Fruit fly (Drosophila melanogaster): Measurements from ENCODE around the gene CG14720.

CG14720 gene

dm6 chr3R:11678016-11678415 is 33.5 kb upstream of the CG14720 start, which contains the start of gene CG18476 (continued):
- TF ChIP-seq cyc (GFP tag; optimal IDR thresholded peaks at IDR 0.05): peak; percentile 91
- TF ChIP-seq CG11294 (GFP tag; IDR thresholded peaks at IDR 0.05): peak; percentile 91
- TF ChIP-seq Eip78C (GFP tag): peak; percentile 99
- peak; percentile 75 for TF ChIP-seq CG8319 (GFP tag; optimal IDR thresholded peaks at IDR 0.05)
- no peak for TF ChIP-seq Sox102F (GFP tag; optimal IDR thresholded peaks at IDR 0.05)
- peak; percentile 96 for TF ChIP-seq svp (GFP tag)
- TF ChIP-seq CG4318 (GFP tag; optimal IDR thresholded peaks at IDR 0.05): no peak
- TF ChIP-seq CG6808 (GFP tag; optimal IDR thresholded peaks at IDR 0.05): peak; percentile 84
- peak; percentile 92 for TF ChIP-seq fkh (GFP tag; optimal IDR thresholded peaks at IDR 0.05)
- no peak for TF ChIP-seq Eip75B (GFP tag; optimal IDR thresholded peaks at IDR 0.05)
- TF ChIP-seq Hr38 (GFP tag; optimal IDR thresholded peaks at IDR 0.05): no peak
- peak; percentile 77 for TF ChIP-seq Blimp-1 (GFP tag; optimal IDR thresholded peaks at IDR 0.05)
- peak; percentile 88 for TF ChIP-seq achi (GFP tag; optimal IDR thresholded peaks at IDR 0.05)
- peak; percentile 92 for TF ChIP-seq Hr4 (GFP tag; optimal IDR thresholded peaks at IDR 0.05)

- TF ChIP-seq Sox14 (GFP tag; optimal IDR thresholded peaks at IDR 0.05) (peak; percentile 98), vri (GFP tag; optimal IDR thresholded peaks at IDR 0.05) (peak; percentile 37), CG11762 (GFP tag; optimal IDR thresholded peaks at IDR 0.05; ENCODE audit: insufficient read depth) (no peak), Hr4 (GFP tag; optimal IDR thresholded peaks at IDR 0.05) (no peak), esn (GFP tag; optimal IDR thresholded peaks at IDR 0.05) (peak; percentile 21), Sox102F (GFP tag; optimal IDR thresholded peaks at IDR 0.05) (no peak), fkh (GFP tag; optimal IDR thresholded peaks at IDR 0.05) (peak; percentile 54), Eip78C (GFP tag) (peak; percentile 74), svp (GFP tag) (peak; percentile 70)
Observed at dm6 chr3R:11679513-11679912, 32.0 kb upstream of the CG14720 start, which contains the start of the genes Taf12 and Ho. Gene Taf12, minus strand, starts transcription at chr3R:11679690. Gene Ho, plus strand, starts transcription at chr3R:11679743.

- no peak for TF ChIP-seq Sox15 (GFP tag; optimal IDR thresholded peaks at IDR 0.05)
- TF ChIP-seq vri (GFP tag; optimal IDR thresholded peaks at IDR 0.05): peak; percentile 35
- no peak for TF ChIP-seq CG6854 (GFP tag; optimal IDR thresholded peaks at IDR 0.05)
Observed at dm6 chr3R:11683675-11684074, 27.8 kb upstream of the CG14720 start.

- no peak for TF ChIP-seq Smox (GFP tag; optimal IDR thresholded peaks at IDR 0.05)
- TF ChIP-seq CG10669 (GFP tag; optimal IDR thresholded peaks at IDR 0.05): no peak
- no peak for TF ChIP-seq Eip93F (GFP tag; optimal IDR thresholded peaks at IDR 0.05)
- no peak for TF ChIP-seq fkh (GFP tag; optimal IDR thresholded peaks at IDR 0.05)
- TF ChIP-seq CG34406 (GFP tag; optimal IDR thresholded peaks at IDR 0.05): no peak
- TF ChIP-seq svp (GFP tag): no peak
- TF ChIP-seq CG9139 (GFP tag; optimal IDR thresholded peaks at IDR 0.05): no peak
- TF ChIP-seq CG11762 (GFP tag; optimal IDR thresholded peaks at IDR 0.05; ENCODE audit: insufficient read depth): no peak
- no peak for TF ChIP-seq Eip75B (GFP tag; optimal IDR thresholded peaks at IDR 0.05)
- no peak for TF ChIP-seq CG31627 (GFP tag; optimal IDR thresholded peaks at IDR 0.05)
- no peak for TF ChIP-seq CG4318 (GFP tag; optimal IDR thresholded peaks at IDR 0.05)
- TF ChIP-seq dsx (GFP tag; optimal IDR thresholded peaks at IDR 0.05; ENCODE audit: poor library complexity, severe bottlenecking): no peak
- TF ChIP-seq Ets96B (tag; optimal IDR thresholded peaks at IDR 0.05): no peak
- TF ChIP-seq Hr39 (GFP tag; optimal IDR thresholded peaks at IDR 0.05): no peak
- TF ChIP-seq eg (GFP tag; IDR thresholded peaks at IDR 0.05): no peak
- no peak for TF ChIP-seq Blimp-1 (GFP tag; optimal IDR thresholded peaks at IDR 0.05)
- no peak for TF ChIP-seq CG16779 (tag; optimal IDR thresholded peaks at IDR 0.05)
- TF ChIP-seq CG6854 (GFP tag; optimal IDR thresholded peaks at IDR 0.05): no peak
- no peak for TF ChIP-seq Met (GFP tag; optimal IDR thresholded peaks at IDR 0.05)
- TF ChIP-seq CG6163 (GFP tag; IDR thresholded peaks at IDR 0.05): no peak
Observed at dm6 chr3R:11684316-11684715, 27.2 kb upstream of the CG14720 start, which contains the start of gene CG6830. Gene CG6830, minus strand, starts transcription at chr3R:11684342.

- TF ChIP-seq fkh (GFP tag; optimal IDR thresholded peaks at IDR 0.05): peak; percentile 49
- no peak for TF ChIP-seq Hr38 (GFP tag; optimal IDR thresholded peaks at IDR 0.05)
- peak; percentile 64 for TF ChIP-seq vri (GFP tag; optimal IDR thresholded peaks at IDR 0.05)
- peak; percentile 71 for TF ChIP-seq svp (GFP tag)
Observed at dm6 chr3R:11688055-11688454, 23.4 kb upstream of the CG14720 start, which contains the start of gene CG6834. Gene CG6834, minus strand, starts transcription at chr3R:11688133.
